Fruit fly (Drosophila melanogaster): ENCODE results near the gene COX8.

COX8 gene

dm6 chr3L:21515823-21516715 lies 23.2 kb downstream of the COX8 start, which contains the start of the genes SAK and Cdk12 (continued):
- TF ChIP-seq CG8632 (GFP tag; optimal IDR thresholded peaks at IDR 0.05) (peak; percentile 81), CG11762 (GFP tag; optimal IDR thresholded peaks at IDR 0.05; ENCODE audit: insufficient read depth) (peak; percentile 74), fd85E (GFP tag; optimal IDR thresholded peaks at IDR 0.05) (peak; percentile 9), Gug (GFP tag; IDR thresholded peaks at IDR 0.05) (peak; percentile 64), vri (GFP tag; optimal IDR thresholded peaks at IDR 0.05) (peak; percentile 23), CG6808 (GFP tag; optimal IDR thresholded peaks at IDR 0.05) (peak; percentile 70), CG3032 (tag; optimal IDR thresholded peaks at IDR 0.05) (peak; percentile 84), CG8119 (GFP tag; IDR thresholded peaks at IDR 0.05) (peak; percentile 79), Hr4 (GFP tag; optimal IDR thresholded peaks at IDR 0.05) (peak; percentile 77), OdsH (GFP tag; optimal IDR thresholded peaks at IDR 0.05) (peak; percentile 88), CG6163 (GFP tag; IDR thresholded peaks at IDR 0.05) (peak; percentile 79), Hr38 (GFP tag; optimal IDR thresholded peaks at IDR 0.05) (no peak), CG7368 (GFP tag; optimal IDR thresholded peaks at IDR 0.05) (peak; percentile 75), net (GFP tag; optimal IDR thresholded peaks at IDR 0.05) (peak; percentile 80), ss (GFP tag; optimal IDR thresholded peaks at IDR 0.05) (peak; percentile 59 to 75), CG4318 (GFP tag; optimal IDR thresholded peaks at IDR 0.05) (peak; percentile 78), achi (GFP tag; optimal IDR thresholded peaks at IDR 0.05) (peak; percentile 83), CG32006 (GFP tag; optimal IDR thresholded peaks at IDR 0.05) (peak; percentile 89), CG1621 (tag; optimal IDR thresholded peaks at IDR 0.05) (peak; percentile 35), Sox14 (GFP tag; optimal IDR thresholded peaks at IDR 0.05) (peak; percentile 59)

dm6 chr3L:21509488-21510122 lies 29.6 kb downstream of the COX8 start:
- peak; percentile 68; the same call in 1 of the 2 replicates for TF ChIP-seq CG15336 (GFP tag; IDR thresholded peaks at IDR 0.05)
- peak; percentile 58 for TF ChIP-seq CG31627 (GFP tag; optimal IDR thresholded peaks at IDR 0.05)
- TF ChIP-seq CG7368 (GFP tag; optimal IDR thresholded peaks at IDR 0.05) = peak; percentile 54
- peak; percentile 51 for TF ChIP-seq CG6808 (GFP tag; optimal IDR thresholded peaks at IDR 0.05)
- TF ChIP-seq pdm3 (GFP tag; optimal IDR thresholded peaks at IDR 0.05) = peak; percentile 70
- peak; percentile 88 for TF ChIP-seq Eip78C (GFP tag)
- TF ChIP-seq CG8119 (GFP tag; IDR thresholded peaks at IDR 0.05) = peak; percentile 53; the same call in 2 of the 3 replicates
- peak; percentile 55 for TF ChIP-seq CG10631 (GFP tag; optimal IDR thresholded peaks at IDR 0.05)
- peak; percentile 78 for TF ChIP-seq Hr4 (GFP tag; optimal IDR thresholded peaks at IDR 0.05)
- peak; percentile 17 for TF ChIP-seq fd59A (GFP tag; optimal IDR thresholded peaks at IDR 0.05)
- TF ChIP-seq Sox102F (GFP tag; optimal IDR thresholded peaks at IDR 0.05) = peak; percentile 61
- peak; percentile 53 for TF ChIP-seq CG34406 (GFP tag; optimal IDR thresholded peaks at IDR 0.05)
- peak; percentile 45 for TF ChIP-seq cyc (GFP tag; optimal IDR thresholded peaks at IDR 0.05)
- peak; percentile 78 for TF ChIP-seq Eip75B (GFP tag; optimal IDR thresholded peaks at IDR 0.05)
- TF ChIP-seq Hr38 (GFP tag; optimal IDR thresholded peaks at IDR 0.05) = no peak
- TF ChIP-seq fkh (GFP tag; optimal IDR thresholded peaks at IDR 0.05) = no peak
- TF ChIP-seq CG11902 (GFP tag; optimal IDR thresholded peaks at IDR 0.05) = no peak
- peak; percentile 77 for TF ChIP-seq CG3919 (GFP tag; optimal IDR thresholded peaks at IDR 0.05)
- TF ChIP-seq OdsH (GFP tag; optimal IDR thresholded peaks at IDR 0.05) = peak; percentile 68
- TF ChIP-seq Smox (GFP tag; optimal IDR thresholded peaks at IDR 0.05) = peak; percentile 64
- TF ChIP-seq CG8319 (GFP tag; optimal IDR thresholded peaks at IDR 0.05) = peak; percentile 36
- TF ChIP-seq Hr39 (GFP tag; optimal IDR thresholded peaks at IDR 0.05) = peak; percentile 69
- no peak for TF ChIP-seq Blimp-1 (GFP tag; optimal IDR thresholded peaks at IDR 0.05)
- peak; percentile 63 for TF ChIP-seq lz (GFP tag; optimal IDR thresholded peaks at IDR 0.05)
- peak; percentile 80 for TF ChIP-seq CG32006 (GFP tag; optimal IDR thresholded peaks at IDR 0.05)
- TF ChIP-seq net (GFP tag; optimal IDR thresholded peaks at IDR 0.05) = peak; percentile 68
- TF ChIP-seq CG10669 (GFP tag; optimal IDR thresholded peaks at IDR 0.05) = peak; percentile 57
- no peak for TF ChIP-seq Gug (GFP tag; IDR thresholded peaks at IDR 0.05)
- TF ChIP-seq CG3032 (tag; optimal IDR thresholded peaks at IDR 0.05) = peak; percentile 62
- peak; percentile 73 for TF ChIP-seq acj6 (GFP tag; optimal IDR thresholded peaks at IDR 0.05)
- TF ChIP-seq vri (GFP tag; optimal IDR thresholded peaks at IDR 0.05) = peak; percentile 4
- TF ChIP-seq Eip93F (GFP tag; optimal IDR thresholded peaks at IDR 0.05) = no peak
- TF ChIP-seq dsx (GFP tag; optimal IDR thresholded peaks at IDR 0.05; ENCODE audit: poor library complexity, severe bottlenecking) = no peak
- peak; percentile 51 for TF ChIP-seq Ets96B (tag; optimal IDR thresholded peaks at IDR 0.05)
- no peak; the same call in 2 of the 3 replicates for TF ChIP-seq eg (GFP tag; IDR thresholded peaks at IDR 0.05)
- peak; percentile 73 for TF ChIP-seq esn (GFP tag; optimal IDR thresholded peaks at IDR 0.05)
